Worm (Caenorhabditis elegans) whole organism, L4 larva: ENCODE measurements around the gene eef-1G.
A peak's percentile ranks its signal among the peaks of the same experiment; 100 is the strongest.

Experiments
- T20F7.1 ChIP-seq: fragments of 200-800 bp; sonication (Bioruptor generic); optimal IDR thresholded peaks from 2 replicates; lab custom pipeline; 2018; ENCODE audit warnings: mild to moderate bottlenecking, missing genetic modification characterization, missing compliant biosample characterization
- T26A8.4 ChIP-seq: fragments of 200-800 bp; sonication (Bioruptor generic); IDR thresholded peaks from 2 replicates; pipeline ENCODE4 v1.3.6; 2022; ENCODE audit warnings: missing genetic modification characterization, missing compliant biosample characterization
- Y105C5A.15 ChIP-seq: fragments of 200-800 bp; sonication (Bioruptor generic); IDR thresholded peaks from 2 replicates; pipeline ENCODE4 v1.3.6; 2022; ENCODE audit warnings: missing genetic modification characterization, missing compliant biosample characterization
- Y5F2A.4 ChIP-seq: fragments of 200-800 bp; sonication (Bioruptor generic); optimal IDR thresholded peaks from 2 replicates; lab custom pipeline; 2018; ENCODE audit warnings: mild to moderate bottlenecking, missing genetic modification characterization, missing compliant biosample characterization
- Y75B8A.6 ChIP-seq: fragments of 200-800 bp; sonication (Bioruptor generic); IDR thresholded peaks from 2 replicates; pipeline ENCODE4 v1.3.6; 2022; ENCODE audit warnings: missing genetic modification reagents, missing genetic modification characterization, missing compliant biosample characterization
- aha-1 ChIP-seq: fragments of 150-350 bp; peaks from one replicate; lab custom pipeline; 2014; ENCODE audit warnings: missing biosample characterization, missing genetic modification characterization
- ceh-20 ChIP-seq: fragments of 200-800 bp; sonication (Bioruptor generic); IDR thresholded peaks from 2 replicates; pipeline ENCODE4 v1.3.6; 2022; ENCODE audit warnings: missing genetic modification reagents, missing genetic modification characterization, missing compliant biosample characterization
- ceh-44 ChIP-seq: fragments of 200-800 bp; sonication (Bioruptor generic); IDR thresholded peaks from 2 replicates; pipeline ENCODE4 v1.3.6; 2022; ENCODE audit warnings: missing genetic modification reagents, missing genetic modification characterization, missing compliant biosample characterization
- ceh-62 ChIP-seq: sonication (generic microtip); optimal IDR thresholded peaks from 2 replicates; lab custom pipeline; 2017; ENCODE audit warnings: missing biosample characterization, missing genetic modification characterization
- ceh-82 ChIP-seq: sonication (generic microtip); optimal IDR thresholded peaks from 2 replicates; lab custom pipeline; 2017; ENCODE audit warnings: missing biosample characterization, missing genetic modification characterization
- ces-1 ChIP-seq: fragments of 150-350 bp; sonication (generic microtip); optimal IDR thresholded peaks from 4 replicates; lab custom pipeline; 2014; ENCODE audit warnings: missing biosample characterization, missing genetic modification reagents, missing genetic modification characterization
- cey-2 ChIP-seq: sonication (generic microtip); optimal IDR thresholded peaks from 3 replicates; lab custom pipeline; 2017; ENCODE audit warnings: missing genetic modification characterization, mild to moderate bottlenecking, missing compliant biosample characterization, antibody characterized with exemption, borderline replicate concordance; ENCODE audit not compliant: insufficient read depth
- dmd-6 ChIP-seq: fragments of 200-800 bp; sonication (Bioruptor generic); IDR thresholded peaks from 2 replicates; pipeline ENCODE4 v1.3.6; 2022; ENCODE audit warnings: missing genetic modification reagents, missing genetic modification characterization, missing compliant biosample characterization
- dpl-1 ChIP-seq: fragments of 150-350 bp; optimal IDR thresholded peaks from 2 replicates; lab custom pipeline; 2014; ENCODE audit warnings: missing biosample characterization, missing genetic modification reagents, missing genetic modification characterization
- egl-27 ChIP-seq: sonication (generic microtip); optimal IDR thresholded peaks from 3 replicates; lab custom pipeline; 2017; ENCODE audit warnings: missing biosample characterization, missing genetic modification reagents, missing genetic modification characterization
- fkh-10 ChIP-seq: fragments of 150-350 bp; optimal IDR thresholded peaks from 2 replicates; lab custom pipeline; 2014; ENCODE audit warnings: missing biosample characterization, missing genetic modification reagents, missing genetic modification characterization
- hlh-11 ChIP-seq: fragments of 200-800 bp; sonication (Bioruptor generic); optimal IDR thresholded peaks from 2 replicates; lab custom pipeline; 2018; ENCODE audit warnings: mild to moderate bottlenecking, missing genetic modification characterization, missing compliant biosample characterization
- hlh-30 ChIP-seq: sonication (generic microtip); optimal IDR thresholded peaks from 2 replicates; lab custom pipeline; 2017; ENCODE audit warnings: antibody characterized with exemption, mild to moderate bottlenecking, missing genetic modification characterization, missing compliant biosample characterization; ENCODE audit not compliant: insufficient read depth
- hmg-1.1 ChIP-seq: fragments of 200-800 bp; sonication (Bioruptor generic); IDR thresholded peaks from 2 replicates; pipeline ENCODE4 v1.3.6; 2022; ENCODE audit warnings: missing genetic modification reagents, missing genetic modification characterization, missing compliant biosample characterization
- jun-1 ChIP-seq: fragments of 150-350 bp; optimal IDR thresholded peaks from 2 replicates; lab custom pipeline; 2014; ENCODE audit warnings: missing biosample characterization, missing genetic modification reagents, missing genetic modification characterization
- lin-13 ChIP-seq: fragments of 150-350 bp; optimal IDR thresholded peaks from 2 replicates; lab custom pipeline; 2014; ENCODE audit warnings: missing biosample characterization, missing genetic modification reagents, missing genetic modification characterization
- lir-3 ChIP-seq: sonication (generic microtip); optimal IDR thresholded peaks from 2 replicates; lab custom pipeline; 2016; ENCODE audit warnings: mild to moderate bottlenecking, missing genetic modification characterization, missing compliant biosample characterization
- lsy-2 ChIP-seq, 2 experiments: fragments of 150-350 bp in 1 of 2; sonication (generic microtip) in 1 of 2; optimal IDR thresholded peaks; 2 replicates each; lab custom pipeline; 2014 to 2017; ENCODE audit warnings: missing biosample characterization in 2 of 2, missing genetic modification characterization in 2 of 2
- madf-9 ChIP-seq: fragments of 200-800 bp; sonication (Bioruptor generic); conservative IDR thresholded peaks from 2 replicates; pipeline ENCODE4 v1.3.6; 2022; ENCODE audit warnings: missing genetic modification reagents, missing genetic modification characterization, missing compliant biosample characterization
- mdl-1 ChIP-seq, 2 experiments: fragments of 150-350 bp in 1 of 2; sonication (generic microtip) in 1 of 2; optimal IDR thresholded peaks; 2 replicates each; lab custom pipeline; 2014 to 2017; ENCODE audit warnings: missing biosample characterization in 2 of 2, missing genetic modification characterization in 2 of 2
- mdt-29 ChIP-seq: fragments of 200-800 bp; sonication (Bioruptor generic); IDR thresholded peaks from 2 replicates; pipeline ENCODE4 v1.3.6; 2022; ENCODE audit warnings: missing genetic modification reagents, missing genetic modification characterization, missing compliant biosample characterization
- mxl-3 ChIP-seq: fragments of 200-800 bp; sonication (Bioruptor generic); optimal IDR thresholded peaks from 2 replicates; lab custom pipeline; 2018; ENCODE audit warnings: mild to moderate bottlenecking, missing genetic modification characterization, missing compliant biosample characterization
- nhr-10 ChIP-seq: fragments of 150-350 bp; optimal IDR thresholded peaks from 2 replicates; lab custom pipeline; 2014; ENCODE audit warnings: missing biosample characterization, missing genetic modification characterization
- nhr-102 ChIP-seq: sonication (generic microtip); optimal IDR thresholded peaks from 2 replicates; lab custom pipeline; 2016; ENCODE audit warnings: mild to moderate bottlenecking, missing genetic modification characterization, moderate library complexity, missing compliant biosample characterization
- nhr-25 ChIP-seq: sonication (generic microtip); optimal IDR thresholded peaks from 2 replicates; lab custom pipeline; 2017; ENCODE audit warnings: missing genetic modification characterization, mild to moderate bottlenecking, missing compliant biosample characterization, antibody characterized with exemption, moderate library complexity, borderline replicate concordance; ENCODE audit not compliant: insufficient read depth
- nhr-28 ChIP-seq: fragments of 150-350 bp; optimal IDR thresholded peaks from 2 replicates; lab custom pipeline; 2014; ENCODE audit warnings: missing biosample characterization, missing genetic modification characterization
- nhr-42 ChIP-seq: fragments of 200-800 bp; sonication (Bioruptor generic); IDR thresholded peaks from 2 replicates; pipeline ENCODE4 v1.3.6; 2022; ENCODE audit warnings: missing genetic modification characterization, missing compliant biosample characterization
- nhr-76 ChIP-seq: fragments of 150-350 bp; optimal IDR thresholded peaks from 2 replicates; lab custom pipeline; 2014; ENCODE audit warnings: missing biosample characterization, missing genetic modification characterization
- php-3 ChIP-seq: fragments of 200-800 bp; sonication (Bioruptor generic); IDR thresholded peaks from 2 replicates; pipeline ENCODE4 v1.3.6; 2022; ENCODE audit warnings: missing genetic modification reagents, missing genetic modification characterization, missing compliant biosample characterization
- sdz-12 ChIP-seq: fragments of 200-800 bp; sonication (Bioruptor generic); optimal IDR thresholded peaks from 2 replicates; lab custom pipeline; 2018; ENCODE audit warnings: mild to moderate bottlenecking, missing genetic modification characterization, missing compliant biosample characterization
- set-16 ChIP-seq: fragments of 200-800 bp; sonication (Bioruptor generic); IDR thresholded peaks from 2 replicates; pipeline ENCODE4 v1.3.6; 2022; ENCODE audit warnings: missing genetic modification reagents, missing genetic modification characterization, missing compliant biosample characterization
- snpc-1.2 ChIP-seq: fragments of 200-800 bp; sonication (Bioruptor generic); IDR thresholded peaks from 2 replicates; pipeline ENCODE4 v1.3.6; 2022; ENCODE audit warnings: missing genetic modification reagents, missing genetic modification characterization, missing compliant biosample characterization
- unc-130 ChIP-seq: sonication (generic microtip); optimal IDR thresholded peaks from 2 replicates; lab custom pipeline; 2016; ENCODE audit warnings: missing genetic modification reagents, missing genetic modification characterization, missing compliant biosample characterization
- zag-1 ChIP-seq: fragments of 150-350 bp; optimal IDR thresholded peaks from 2 replicates; lab custom pipeline; 2014; ENCODE audit warnings: missing biosample characterization, missing genetic modification characterization
- zfp-3 ChIP-seq: fragments of 200-800 bp; sonication (Bioruptor generic); conservative IDR thresholded peaks from 2 replicates; pipeline ENCODE4 v1.3.6; 2022; ENCODE audit warnings: missing genetic modification reagents, missing genetic modification characterization, missing compliant biosample characterization

The eef-1G gene

ce11 chrV:10942161-10942560 lies 23.4 kb upstream of the eef-1G start, which contains the start of gene zip-9:
Gene zip-9, plus strand, starts transcription at chrV:10942461.
- TF ChIP-seq Y75B8A.6 (GFP tag; lab: Robert Waterston, UW): 0 out of 2 replicates have a peak, but pooled peaks have one; percentile 18
- no peak for TF ChIP-seq T26A8.4

- TF ChIP-seq ces-1 (peak; percentile 32), sdz-12 (no peak), fkh-10 (GFP tag; lab: Kevin White, UChicago) (peak; percentile 70), unc-130 (GFP tag; lab: Kevin White, UChicago) (no peak), lsy-2 (tag; optimal IDR thresholded peaks at IDR 0.05; lab: Kevin White, UChicago) (peak in 1 of 2 experiments; percentile 9), php-3 (no peak), egl-27 (tag; lab: Kevin White, UChicago) (no peak), ceh-20 (GFP tag; lab: Robert Waterston, UW) (no peak)
These were observed 20.6 kb upstream of the eef-1G start for ce11 chrV:10944903-10945302.

DNA sequence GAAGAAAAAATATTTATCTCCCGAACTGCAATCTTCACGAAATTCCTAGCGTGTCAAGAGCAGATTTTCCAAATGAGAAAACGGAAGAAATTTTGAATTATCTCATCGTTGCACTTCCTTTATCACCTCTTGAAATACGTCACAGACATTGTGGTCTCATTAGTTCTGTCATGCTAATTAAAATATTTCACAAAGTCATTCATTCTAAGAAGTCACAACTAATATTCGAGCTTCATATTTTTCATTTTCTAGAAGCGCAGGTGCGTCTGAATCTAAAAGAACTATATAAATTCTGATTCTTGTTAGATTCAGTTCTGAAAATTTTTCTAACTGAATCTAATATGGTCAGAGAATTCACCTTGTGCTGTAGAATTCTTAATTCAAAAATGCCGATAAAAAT lies 18.3 kb upstream of the eef-1G start:
- TF ChIP-seq nhr-42 (no peak), hmg-1.1 (GFP tag; lab: Robert Waterston, UW) (no peak), snpc-1.2 (GFP tag; lab: Robert Waterston, UW) (no peak)

- TF ChIP-seq hlh-30 (tag; lab: Kevin White, UChicago) (no peak), aha-1 (tag; lab: Kevin White, UChicago) (peak; percentile 38)
These were observed 17.6 kb upstream of the eef-1G start, which contains the start of gene F17C11.2 for ce11 chrV:10947930-10948329. Gene F17C11.2, plus strand, starts transcription at chrV:10948230.

DNA sequence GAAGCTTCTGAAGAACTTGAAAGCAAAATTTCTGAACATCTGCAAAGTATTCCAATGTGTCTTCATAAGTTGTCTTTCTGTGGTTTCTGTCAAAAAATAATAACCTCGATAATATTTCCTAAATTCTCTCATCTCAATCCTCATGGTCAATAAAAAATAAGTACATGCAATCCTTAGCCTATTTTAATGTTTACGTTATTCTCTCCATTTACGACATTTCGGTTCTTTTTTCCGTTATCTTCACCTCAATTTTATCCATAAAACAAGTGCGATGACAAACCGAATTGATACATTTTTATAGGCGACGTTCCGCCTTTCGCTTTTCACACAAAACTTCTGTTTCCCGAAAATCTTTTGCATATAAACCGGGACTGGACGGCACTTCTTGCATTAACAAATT lies 16.0 kb upstream of the eef-1G start, which contains the start of gene col-153:
Gene col-153, plus strand, starts transcription at position 301 of the 400 bp plus-strand sequence.
- no peak for TF ChIP-seq zag-1 (tag; lab: Kevin White, UChicago)
- TF ChIP-seq ceh-82 (tag; lab: Kevin White, UChicago): no peak
- no peak for TF ChIP-seq dmd-6 (GFP tag; lab: Robert Waterston, UW)
- no peak for TF ChIP-seq nhr-10 (tag; lab: Kevin White, UChicago)
- TF ChIP-seq lsy-2 (tag; optimal IDR thresholded peaks at IDR 0.05; lab: Kevin White, UChicago): no peak
- no peak for TF ChIP-seq mdt-29

- TF ChIP-seq ceh-62 (tag; lab: Kevin White, UChicago) (no peak), Y5F2A.4 (no peak), mxl-3 (GFP tag; lab: Kevin White, UChicago) (peak; percentile 59), nhr-25 (tag; lab: Kevin White, UChicago) (peak; percentile 89), ceh-44 (GFP tag; lab: Robert Waterston, UW) (no peak), T20F7.1 (GFP tag; lab: Kevin White, UChicago) (peak; percentile 64), nhr-76 (tag; lab: Kevin White, UChicago) (peak; percentile 62), set-16 (GFP tag; lab: Robert Waterston, UW) (0 out of 2 replicates have a peak, but pooled peaks have one; percentile 16), unc-130 (GFP tag; lab: Kevin White, UChicago) (no peak), cey-2 (tag; lab: Kevin White, UChicago) (peak; percentile 6), zfp-3 (peak; percentile 57; the same call in 1 of the 2 replicates), nhr-102 (peak; percentile 6), nhr-28 (tag; lab: Kevin White, UChicago) (peak; percentile 96), mdl-1 (tag; optimal IDR thresholded peaks at IDR 0.05; lab: Kevin White, UChicago) (peak in 1 of 2 experiments; percentile 87), lir-3 (tag; lab: Kevin White, UChicago) (no peak), lin-13 (no peak), lsy-2 (tag; optimal IDR thresholded peaks at IDR 0.05; lab: Kevin White, UChicago) (peak; percentile 60 to 77), nhr-10 (tag; lab: Kevin White, UChicago) (no peak), hlh-11 (tag; lab: Kevin White, UChicago) (peak; percentile 93), madf-9 (GFP tag; lab: Robert Waterston, UW) (no peak), dmd-6 (GFP tag; lab: Robert Waterston, UW) (peak; percentile 89), Y105C5A.15 (GFP tag; lab: Robert Waterston, UW) (no peak), jun-1 (no peak), dpl-1 (peak; percentile 38)
These were observed 13.8 kb upstream of the eef-1G start, which contains the start of gene F17C11.4 for ce11 chrV:10951655-10952278. Gene F17C11.4, plus strand, starts transcription at chrV:10951860.
